Worm (Caenorhabditis elegans) whole organism, L3 larva: ENCODE measurements around the gene acr-14.

ENCODE experiments used
- R02D3.7 ChIP-seq: fragments of 150-350 bp; optimal IDR thresholded peaks from 2 replicates; lab custom pipeline; 2014; ENCODE audit warnings: missing biosample characterization, missing genetic modification characterization
- ZK546.5 ChIP-seq: sonication (generic microtip); optimal IDR thresholded peaks from 2 replicates; lab custom pipeline; 2017; ENCODE audit warnings: missing biosample characterization, missing genetic modification characterization
- aly-2 ChIP-seq: fragments of 150-350 bp; optimal IDR thresholded peaks from 2 replicates; lab custom pipeline; 2014; ENCODE audit warnings: missing biosample characterization, missing genetic modification characterization
- ama-1 ChIP-seq: fragments of 150-350 bp; optimal IDR thresholded peaks from 2 replicates; lab custom pipeline; 2018
- ceh-16 ChIP-seq: sonication (generic microtip); optimal IDR thresholded peaks from 2 replicates; lab custom pipeline; 2017; ENCODE audit warnings: missing biosample characterization, missing genetic modification characterization
- ceh-28 ChIP-seq: fragments of 150-350 bp; optimal IDR thresholded peaks from 2 replicates; lab custom pipeline; 2014; ENCODE audit warnings: missing biosample characterization, missing genetic modification reagents, missing genetic modification characterization
- ceh-82 ChIP-seq: fragments of 150-350 bp; optimal IDR thresholded peaks from 2 replicates; lab custom pipeline; 2014; ENCODE audit warnings: missing biosample characterization, missing genetic modification characterization
- ceh-9 ChIP-seq: sonication (generic microtip); optimal IDR thresholded peaks from 2 replicates; lab custom pipeline; 2018; ENCODE audit warnings: missing biosample characterization, missing genetic modification characterization
- daf-12 ChIP-seq: fragments of 150-350 bp; optimal IDR thresholded peaks from 2 replicates; lab custom pipeline; 2014; ENCODE audit warnings: missing biosample characterization, missing genetic modification reagents, missing genetic modification characterization
- egl-27 ChIP-seq: sonication (generic microtip); optimal IDR thresholded peaks from 4 replicates; lab custom pipeline; 2017; ENCODE audit warnings: missing biosample characterization, missing genetic modification reagents, missing genetic modification characterization
- egl-5 ChIP-seq: fragments of 150-350 bp; optimal IDR thresholded peaks from 2 replicates; lab custom pipeline; 2017; ENCODE audit warnings: missing biosample characterization, missing genetic modification reagents, missing genetic modification characterization, inconsistent platforms
- elt-1 ChIP-seq: fragments of 150-350 bp; optimal IDR thresholded peaks from 2 replicates; lab custom pipeline; 2014; ENCODE audit warnings: missing biosample characterization, missing genetic modification characterization
- elt-2 ChIP-seq: sonication (generic microtip); optimal IDR thresholded peaks from 2 replicates; lab custom pipeline; 2016; ENCODE audit warnings: missing genetic modification reagents, mild to moderate bottlenecking, missing genetic modification characterization, missing compliant biosample characterization
- elt-3 ChIP-seq, 3 experiments: fragments of 150-350 bp in 1 of 3; sonication (generic microtip) in 2 of 3; optimal IDR thresholded peaks; 2 replicates in 2 of 3; 4 replicates in 1 of 3; lab custom pipeline; 2014 to 2017; ENCODE audit warnings: missing biosample characterization in 3 of 3, missing genetic modification characterization in 3 of 3
- eor-1 ChIP-seq, 2 experiments: fragments of 150-350 bp; optimal IDR thresholded peaks; 2 replicates each; lab custom pipeline; 2014 to 2018; ENCODE audit warnings: missing biosample characterization in 2 of 2, missing genetic modification characterization in 2 of 2
- fkh-10 ChIP-seq: sonication (generic microtip); optimal IDR thresholded peaks from 2 replicates; lab custom pipeline; 2017; ENCODE audit warnings: missing biosample characterization, missing genetic modification reagents, missing genetic modification characterization
- fkh-2 ChIP-seq: fragments of 150-350 bp; optimal IDR thresholded peaks from 2 replicates; lab custom pipeline; 2014; ENCODE audit warnings: missing biosample characterization, missing genetic modification reagents, missing genetic modification characterization
- fos-1 ChIP-seq: fragments of 150-350 bp; optimal IDR thresholded peaks from 2 replicates; lab custom pipeline; 2014; ENCODE audit warnings: missing biosample characterization, missing genetic modification characterization
- hmg-11 ChIP-seq: sonication (generic microtip); optimal IDR thresholded peaks from 2 replicates; lab custom pipeline; 2016; ENCODE audit warnings: missing genetic modification characterization, missing compliant biosample characterization
- jun-1 ChIP-seq: fragments of 150-350 bp; optimal IDR thresholded peaks from 2 replicates; lab custom pipeline; 2014; ENCODE audit warnings: missing biosample characterization, missing genetic modification reagents, missing genetic modification characterization
- lin-15B ChIP-seq: fragments of 150-350 bp; optimal IDR thresholded peaks from 2 replicates; lab custom pipeline; 2014; ENCODE audit warnings: missing biosample characterization, missing genetic modification characterization
- lin-39 ChIP-seq: fragments of 150-350 bp; optimal IDR thresholded peaks from 2 replicates; lab custom pipeline; 2018; ENCODE audit warnings: missing biosample characterization, missing genetic modification reagents, missing genetic modification characterization
- lsy-12 ChIP-seq: sonication (generic microtip); optimal IDR thresholded peaks from 2 replicates; lab custom pipeline; 2016; ENCODE audit warnings: mild to moderate bottlenecking, missing genetic modification characterization, missing compliant biosample characterization
- mdl-1 ChIP-seq: fragments of 150-350 bp; optimal IDR thresholded peaks from 2 replicates; lab custom pipeline; 2014; ENCODE audit warnings: missing biosample characterization, missing genetic modification characterization
- mml-1 ChIP-seq: fragments of 150-350 bp; sonication (generic microtip); optimal IDR thresholded peaks from 3 replicates; lab custom pipeline; 2014; ENCODE audit warnings: missing biosample characterization, missing genetic modification characterization
- nfya-1 ChIP-seq: sonication (generic microtip); optimal IDR thresholded peaks from 2 replicates; lab custom pipeline; 2017; ENCODE audit warnings: missing genetic modification characterization, mild to moderate bottlenecking, missing compliant biosample characterization, antibody characterized with exemption, moderate library complexity; ENCODE audit not compliant: insufficient read depth
- nhr-11 ChIP-seq: fragments of 150-350 bp; optimal IDR thresholded peaks from 2 replicates; lab custom pipeline; 2014; ENCODE audit warnings: missing biosample characterization, missing genetic modification characterization
- nhr-12 ChIP-seq: fragments of 150-350 bp; optimal IDR thresholded peaks from 2 replicates; lab custom pipeline; 2014; ENCODE audit warnings: missing biosample characterization, missing genetic modification characterization
- nhr-23 ChIP-seq: fragments of 150-350 bp; optimal IDR thresholded peaks from 2 replicates; lab custom pipeline; 2014; ENCODE audit warnings: missing biosample characterization, missing genetic modification reagents, missing genetic modification characterization
- nhr-237 ChIP-seq: fragments of 150-350 bp; optimal IDR thresholded peaks from 2 replicates; lab custom pipeline; 2014; ENCODE audit warnings: missing biosample characterization, missing genetic modification characterization
- nhr-25 ChIP-seq: sonication (generic microtip); optimal IDR thresholded peaks from 2 replicates; lab custom pipeline; 2017; ENCODE audit warnings: missing biosample characterization, missing genetic modification characterization
- nhr-28 ChIP-seq: fragments of 150-350 bp; optimal IDR thresholded peaks from 2 replicates; lab custom pipeline; 2014; ENCODE audit warnings: missing biosample characterization, missing genetic modification characterization
- nhr-43 ChIP-seq: sonication (generic microtip); optimal IDR thresholded peaks from 2 replicates; lab custom pipeline; 2016; ENCODE audit warnings: mild to moderate bottlenecking, missing genetic modification characterization, missing compliant biosample characterization; ENCODE audit not compliant: poor library complexity, severe bottlenecking
- nhr-67 ChIP-seq: fragments of 150-350 bp; optimal IDR thresholded peaks from 2 replicates; lab custom pipeline; 2014; ENCODE audit warnings: missing biosample characterization, missing genetic modification characterization
- nhr-76 ChIP-seq: fragments of 150-350 bp; sonication (generic microtip); optimal IDR thresholded peaks from 5 replicates; lab custom pipeline; 2014; ENCODE audit warnings: missing biosample characterization, missing genetic modification characterization
- nhr-77 ChIP-seq: fragments of 150-350 bp; optimal IDR thresholded peaks from 2 replicates; lab custom pipeline; 2014; ENCODE audit warnings: missing biosample characterization, missing genetic modification characterization
- pha-4 ChIP-seq: fragments of 150-350 bp; optimal IDR thresholded peaks from 2 replicates; lab custom pipeline; 2014; ENCODE audit warnings: missing biosample characterization, missing genetic modification reagents, missing genetic modification characterization
- pqm-1 ChIP-seq: fragments of 150-350 bp; optimal IDR thresholded peaks from 2 replicates; lab custom pipeline; 2017; ENCODE audit warnings: missing biosample characterization, missing genetic modification characterization, inconsistent platforms
- sea-2 ChIP-seq: fragments of 150-350 bp; sonication (generic microtip); optimal IDR thresholded peaks from 4 replicates; lab custom pipeline; 2014; ENCODE audit warnings: missing biosample characterization, missing genetic modification reagents, missing genetic modification characterization
- skn-1 ChIP-seq: fragments of 150-350 bp; optimal IDR thresholded peaks from 2 replicates; lab custom pipeline; 2014; ENCODE audit warnings: missing biosample characterization, missing genetic modification characterization
- snpc-4 ChIP-seq: fragments of 150-350 bp; optimal IDR thresholded peaks from 2 replicates; lab custom pipeline; 2014; ENCODE audit warnings: missing biosample characterization, missing genetic modification characterization
- tbx-2 ChIP-seq: sonication (generic microtip); optimal IDR thresholded peaks from 2 replicates; lab custom pipeline; 2016; ENCODE audit warnings: mild to moderate bottlenecking, missing genetic modification characterization, missing compliant biosample characterization
- unc-39 ChIP-seq: sonication (generic microtip); optimal IDR thresholded peaks from 4 replicates; lab custom pipeline; 2017; ENCODE audit warnings: missing biosample characterization, missing genetic modification characterization
- unc-62 ChIP-seq: fragments of 150-350 bp; sonication (generic microtip); optimal IDR thresholded peaks from 4 replicates; lab custom pipeline; 2014; ENCODE audit warnings: missing biosample characterization, missing genetic modification reagents, missing genetic modification characterization
- zag-1 ChIP-seq: fragments of 150-350 bp; optimal IDR thresholded peaks from 2 replicates; lab custom pipeline; 2014; ENCODE audit warnings: missing biosample characterization, missing genetic modification characterization
- ztf-11 ChIP-seq: fragments of 150-350 bp; optimal IDR thresholded peaks from 2 replicates; lab custom pipeline; 2014; ENCODE audit warnings: missing biosample characterization, missing genetic modification characterization
- ztf-4 ChIP-seq: fragments of 150-350 bp; optimal IDR thresholded peaks from 2 replicates; lab custom pipeline; 2014; ENCODE audit warnings: missing biosample characterization, missing genetic modification characterization

Gene acr-14

DNA sequence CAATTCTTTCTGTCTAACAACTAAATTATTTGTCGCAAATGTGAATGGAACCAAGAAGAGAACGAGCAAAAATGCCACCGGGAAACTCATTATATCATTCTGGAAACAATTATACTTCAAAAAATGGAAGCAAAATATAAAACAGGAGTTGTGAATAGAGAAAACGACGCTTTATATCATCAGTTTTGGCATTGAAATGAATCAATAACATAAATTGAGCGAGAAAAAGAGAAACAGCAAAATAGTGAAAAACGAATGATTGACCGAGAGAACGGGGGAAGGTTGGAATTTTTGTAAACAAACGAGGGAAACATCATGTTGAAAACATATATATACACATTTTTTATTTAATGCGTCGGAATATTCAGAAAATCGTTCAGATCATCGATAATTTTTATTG is 40.2 kb downstream of the acr-14 start, which contains the start of gene ctns-1:
Gene ctns-1, minus strand, starts transcription at position 101 of the 400 bp plus-strand sequence.
- TF ChIP-seq nhr-67 (tag; lab: Kevin White, UChicago) (no peak), pha-4 (tag; lab: Kevin White, UChicago) (peak; percentile 30)

DNA sequence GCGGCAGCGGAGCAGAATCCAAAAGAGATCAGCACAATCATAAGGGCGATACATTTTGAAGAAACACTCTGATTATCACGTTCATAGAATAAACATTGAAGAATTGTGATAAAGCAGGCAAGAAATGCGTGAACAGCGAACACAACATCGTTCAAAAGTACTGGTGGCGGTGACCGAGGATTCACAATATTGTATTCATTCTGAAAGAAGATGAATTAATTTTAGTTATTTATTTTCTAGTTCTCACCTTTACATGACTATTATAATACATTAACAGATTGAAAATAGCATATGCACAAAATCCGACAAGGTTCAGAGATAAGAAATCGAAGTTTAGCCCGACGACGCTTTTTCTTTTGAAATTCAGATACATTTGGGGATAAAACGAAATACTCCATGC is 41.0 kb downstream of the acr-14 start:
- TF ChIP-seq egl-5 (tag; lab: Kevin White, UChicago): no peak
- TF ChIP-seq jun-1 (tag; lab: Kevin White, UChicago): no peak

DNA sequence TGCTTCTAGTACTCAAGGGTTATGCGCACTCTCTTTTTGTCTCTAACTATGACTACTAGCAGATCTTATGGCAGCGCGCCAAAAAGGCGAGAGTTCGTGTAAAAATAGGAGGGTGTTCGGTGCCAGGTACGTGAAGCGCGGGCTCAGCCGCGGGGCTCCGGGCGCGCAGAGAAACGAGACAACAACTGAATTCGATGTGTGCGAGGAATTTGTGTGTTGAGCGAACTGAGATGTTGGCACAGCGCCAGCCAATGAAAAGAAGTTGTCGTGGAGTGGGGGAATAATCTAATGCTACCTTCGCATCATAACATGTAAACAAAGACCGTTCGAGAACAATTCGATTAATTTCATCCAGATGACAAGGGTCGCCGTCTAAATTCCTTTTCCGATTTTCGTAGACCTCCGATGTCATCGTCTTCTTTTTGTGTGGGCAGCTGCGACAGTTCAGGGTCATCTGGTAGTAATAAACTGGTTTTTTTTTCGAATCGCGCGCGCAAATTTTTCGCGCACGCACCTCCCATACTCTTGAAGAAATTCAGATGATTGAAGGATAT is 45.5 kb downstream of the acr-14 start:
- TF ChIP-seq lin-15B (peak; percentile 8), pha-4 (tag; lab: Kevin White, UChicago) (peak; percentile 62), zag-1 (tag; lab: Kevin White, UChicago) (no peak), elt-3 (tag; optimal IDR thresholded peaks at IDR 0.05; lab: Kevin White, UChicago) (peak in 1 of 3 experiments; percentile 23), nhr-43 (tag; lab: Kevin White, UChicago) (peak; percentile 24), hmg-11 (tag; lab: Kevin White, UChicago) (peak; percentile 79), nhr-12 (tag; lab: Kevin White, UChicago) (no peak), nfya-1 (peak; percentile 88), unc-39 (no peak), fkh-10 (GFP tag; lab: Kevin White, UChicago) (peak; percentile 47), R02D3.7 (tag; lab: Kevin White, UChicago) (peak; percentile 31), nhr-237 (no peak), skn-1 (tag; lab: Kevin White, UChicago) (no peak), mdl-1 (tag; lab: Kevin White, UChicago) (no peak), ZK546.5 (tag; lab: Kevin White, UChicago) (no peak), nhr-67 (tag; lab: Kevin White, UChicago) (no peak), daf-12 (tag; lab: Kevin White, UChicago) (no peak), ceh-9 (tag; lab: Kevin White, UChicago) (no peak), fos-1 (no peak), nhr-23 (tag; lab: Kevin White, UChicago) (peak; percentile 45), egl-5 (tag; lab: Kevin White, UChicago) (peak; percentile 60), elt-1 (tag; lab: Kevin White, UChicago) (no peak), ztf-11 (no peak), ama-1 (peak; percentile 23), ceh-28 (tag; lab: Kevin White, UChicago) (peak; percentile 55), eor-1 (tag; optimal IDR thresholded peaks at IDR 0.05; lab: Kevin White, UChicago) (no peak), fkh-2 (no peak), lsy-12 (peak; percentile 38), nhr-25 (tag; lab: Kevin White, UChicago) (peak; percentile 93), snpc-4 (peak; percentile 21), ceh-16 (no peak), nhr-77 (tag; lab: Kevin White, UChicago) (no peak), jun-1 (tag; lab: Kevin White, UChicago) (peak; percentile 5), nhr-76 (tag; lab: Kevin White, UChicago) (no peak), ztf-4 (tag; lab: Kevin White, UChicago) (no peak), egl-27 (no peak), pqm-1 (no peak), mml-1 (no peak), lin-39 (tag; lab: Kevin White, UChicago) (peak; percentile 93), ceh-82 (no peak), elt-2 (no peak), aly-2 (tag; lab: Kevin White, UChicago) (no peak), nhr-11 (tag; lab: Kevin White, UChicago) (peak; percentile 19), unc-62 (GFP tag; lab: Kevin White, UChicago) (no peak), sea-2 (no peak), nhr-28 (tag; lab: Kevin White, UChicago) (no peak), tbx-2 (tag; lab: Kevin White, UChicago) (peak; percentile 53)
